Fruit fly (Drosophila melanogaster) whole organism, embryonic: Measurements from ENCODE around the gene frm.

ENCODE experiments used
- Abd-B ChIP-seq: fragments of 200-800 bp; sonication (Bioruptor generic); optimal IDR thresholded peaks from 2 replicates; lab custom pipeline; 2018; ENCODE audit warnings: missing biosample characterization, mild to moderate bottlenecking, missing genetic modification characterization, moderate library complexity
- Atf3 ChIP-seq: fragments of 200-800 bp; sonication (Bioruptor generic); optimal IDR thresholded peaks from 3 replicates; lab custom pipeline; 2016; ENCODE audit warnings: missing biosample characterization, missing genetic modification characterization
- Atf6 ChIP-seq: fragments of 200-800 bp; sonication (Bioruptor generic); IDR thresholded peaks from 2 replicates; pipeline ENCODE4 v1.3.6; 2022; ENCODE audit warnings: missing biosample characterization, missing genetic modification characterization
- Awh ChIP-seq: fragments of 200-800 bp; sonication (Bioruptor generic); IDR thresholded peaks from 2 replicates; pipeline ENCODE4, ENCODE4 v1.3.6; 2022; ENCODE audit warnings: missing biosample characterization, missing genetic modification characterization
- B-H2 ChIP-seq: fragments of 200-800 bp; sonication (Bioruptor generic); optimal IDR thresholded peaks from 2 replicates; lab custom pipeline; 2018; ENCODE audit warnings: missing biosample characterization, mild to moderate bottlenecking, missing genetic modification characterization
- Bdp1 ChIP-seq: fragments of 200-800 bp; sonication (Bioruptor generic); optimal IDR thresholded peaks from 3 replicates; lab custom pipeline; 2016; ENCODE audit warnings: missing biosample characterization, missing genetic modification characterization
- CG10274 ChIP-seq: fragments of 200-800 bp; sonication (Bioruptor generic); optimal IDR thresholded peaks from 3 replicates; lab custom pipeline; 2017; ENCODE audit warnings: missing biosample characterization, mild to moderate bottlenecking, missing genetic modification characterization
- CG10959 ChIP-seq: fragments of 200-800 bp; sonication (Bioruptor generic); IDR thresholded peaks from 2 replicates; pipeline ENCODE4 v1.3.6; 2022; ENCODE audit warnings: missing biosample characterization, missing genetic modification characterization
- CG12942 ChIP-seq: fragments of 200-800 bp; sonication (Bioruptor generic); optimal IDR thresholded peaks from 3 replicates; lab custom pipeline; 2016; ENCODE audit warnings: missing biosample characterization, missing genetic modification characterization
- CG14014 ChIP-seq: fragments of 200-800 bp; sonication (Bioruptor generic); IDR thresholded peaks from 2 replicates; pipeline ENCODE4 v1.3.6; 2022; ENCODE audit warnings: missing biosample characterization, missing genetic modification characterization
- CG1603 ChIP-seq: fragments of 200-800 bp; sonication (Bioruptor generic); optimal IDR thresholded peaks from 2 replicates; lab custom pipeline; 2019; ENCODE audit warnings: missing biosample characterization, mild to moderate bottlenecking, missing genetic modification characterization, moderate library complexity
- CG17802 ChIP-seq: fragments of 200-800 bp; sonication (Bioruptor generic); optimal IDR thresholded peaks from 2 replicates; lab custom pipeline; 2018; ENCODE audit warnings: missing biosample characterization, mild to moderate bottlenecking, missing genetic modification characterization, moderate library complexity
- CG2129 ChIP-seq: fragments of 200-800 bp; sonication (Bioruptor generic); IDR thresholded peaks from 2 replicates; pipeline ENCODE4 v1.3.6; 2022; ENCODE audit warnings: missing biosample characterization, missing genetic modification characterization; ENCODE audit not compliant: partially characterized antibody
- CG2678 ChIP-seq: fragments of 200-800 bp; sonication (Bioruptor generic); optimal IDR thresholded peaks from 3 replicates; lab custom pipeline; 2019; ENCODE audit warnings: missing biosample characterization, mild to moderate bottlenecking, missing genetic modification characterization, moderate library complexity
- CG3065 ChIP-seq: fragments of 200-800 bp; sonication (Bioruptor generic); optimal IDR thresholded peaks from 2 replicates; lab custom pipeline; 2016; ENCODE audit warnings: missing biosample characterization, missing genetic modification characterization
- CG3838 ChIP-seq: fragments of 200-800 bp; sonication (Bioruptor generic); optimal IDR thresholded peaks from 3 replicates; lab custom pipeline; 2016; ENCODE audit warnings: missing biosample characterization, missing genetic modification characterization
- CG3847 ChIP-seq: fragments of 200-800 bp; sonication (Bioruptor generic); IDR thresholded peaks from 2 replicates; pipeline ENCODE4 v1.3.6; 2022; ENCODE audit warnings: missing biosample characterization, missing genetic modification characterization
- CG6175 ChIP-seq: fragments of 200-800 bp; sonication (Bioruptor generic); IDR thresholded peaks from 3 replicates; pipeline ENCODE4 v1.3.6; 2022; ENCODE audit warnings: missing biosample characterization, missing genetic modification characterization
- CG6683 ChIP-seq: fragments of 200-800 bp; sonication (Bioruptor generic); optimal IDR thresholded peaks from 2 replicates; lab custom pipeline; 2017; ENCODE audit warnings: missing biosample characterization, mild to moderate bottlenecking, missing genetic modification characterization, missing genetic modification reagents
- CG6813 ChIP-seq: fragments of 200-800 bp; sonication (Bioruptor generic); optimal IDR thresholded peaks from 2 replicates; lab custom pipeline; 2017; ENCODE audit warnings: missing biosample characterization, missing genetic modification characterization, mild to moderate bottlenecking, moderate library complexity, missing genetic modification reagents
- CG8388 ChIP-seq: fragments of 200-800 bp; sonication (Bioruptor generic); optimal IDR thresholded peaks from 2 replicates; lab custom pipeline; 2019; ENCODE audit warnings: missing biosample characterization, mild to moderate bottlenecking, missing genetic modification characterization, moderate library complexity
- CG8924 ChIP-seq: fragments of 200-800 bp; optimal IDR thresholded peaks from 3 replicates; lab custom pipeline; 2019; ENCODE audit warnings: missing biosample characterization, mild to moderate bottlenecking, missing genetic modification characterization, moderate library complexity
- CkIIα-i1 ChIP-seq: fragments of 200-800 bp; sonication (Bioruptor generic); IDR thresholded peaks from 2 replicates; pipeline ENCODE4 v1.3.6; 2022; ENCODE audit warnings: missing biosample characterization, missing genetic modification characterization
- D19B ChIP-seq: fragments of 200-800 bp; sonication (Bioruptor generic); optimal IDR thresholded peaks from 2 replicates; lab custom pipeline; 2017; ENCODE audit warnings: missing biosample characterization, mild to moderate bottlenecking, missing genetic modification characterization
- Elba2 ChIP-seq: fragments of 200-800 bp; sonication (Bioruptor generic); optimal IDR thresholded peaks from 3 replicates; lab custom pipeline; 2016; ENCODE audit warnings: missing biosample characterization, missing genetic modification characterization
- Fer1 ChIP-seq: fragments of 200-800 bp; sonication (Bioruptor generic); optimal IDR thresholded peaks from 2 replicates; lab custom pipeline; 2017; ENCODE audit warnings: missing biosample characterization, mild to moderate bottlenecking, missing genetic modification characterization
- Hr51 ChIP-seq, 2 experiments: fragments of 200-800 bp; sonication (Bioruptor generic); optimal IDR thresholded peaks; 2 replicates in 1 of 2; 3 replicates in 1 of 2; lab custom pipeline; 2016 to 2018; ENCODE audit warnings: missing biosample characterization in 2 of 2, missing genetic modification characterization in 2 of 2, mild to moderate bottlenecking in 1 of 2, moderate library complexity in 1 of 2
- Sox102F ChIP-seq: fragments of 200-800 bp; sonication (Bioruptor generic); optimal IDR thresholded peaks from 2 replicates; lab custom pipeline; 2018; ENCODE audit warnings: missing biosample characterization, mild to moderate bottlenecking, missing genetic modification characterization, moderate library complexity
- cato ChIP-seq: fragments of 200-800 bp; sonication (Bioruptor generic); optimal IDR thresholded peaks from 2 replicates; lab custom pipeline; 2016; ENCODE audit warnings: missing biosample characterization, missing genetic modification characterization, borderline replicate concordance
- caup ChIP-seq: fragments of 200-800 bp; sonication (Bioruptor generic); optimal IDR thresholded peaks from 3 replicates; lab custom pipeline; 2017; ENCODE audit warnings: missing biosample characterization, mild to moderate bottlenecking, missing genetic modification characterization, moderate library complexity; ENCODE audit not compliant: severe bottlenecking
- corto ChIP-seq: fragments of 200-800 bp; sonication (Bioruptor generic); optimal IDR thresholded peaks from 2 replicates; lab custom pipeline; 2016; ENCODE audit warnings: missing biosample characterization, mild to moderate bottlenecking, missing genetic modification characterization, moderate library complexity
- danr ChIP-seq: fragments of 200-800 bp; sonication (Bioruptor generic); IDR thresholded peaks from 2 replicates; pipeline ENCODE4 v1.3.6; 2022; ENCODE audit warnings: missing biosample characterization, missing genetic modification characterization
- dpn ChIP-seq, 2 experiments: fragments of 200-800 bp; sonication (Bioruptor generic); optimal IDR thresholded peaks; 3 replicates each; lab custom pipeline; 2016; ENCODE audit warnings: missing biosample characterization in 2 of 2, missing genetic modification characterization in 2 of 2
- esg ChIP-seq: fragments of 200-800 bp; sonication (Bioruptor generic); conservative IDR thresholded peaks from 2 replicates; pipeline ENCODE4 v1.3.6; 2022; ENCODE audit warnings: missing biosample characterization, missing genetic modification characterization
- fd102C ChIP-seq: fragments of 200-800 bp; sonication (Bioruptor generic); optimal IDR thresholded peaks from 2 replicates; lab custom pipeline; 2018; ENCODE audit warnings: missing biosample characterization, mild to moderate bottlenecking, missing genetic modification characterization, moderate library complexity
- gce ChIP-seq: fragments of 200-800 bp; sonication (Bioruptor generic); IDR thresholded peaks from 3 replicates; pipeline ENCODE4 v1.3.6; 2022; ENCODE audit warnings: missing biosample characterization, missing genetic modification characterization
- hbn ChIP-seq: fragments of 200-800 bp; sonication (Bioruptor generic); IDR thresholded peaks from 2 replicates; pipeline ENCODE4 v1.3.6; 2022; ENCODE audit warnings: missing biosample characterization, missing genetic modification characterization; ENCODE audit not compliant: partially characterized antibody
- jing ChIP-seq: fragments of 200-800 bp; sonication (Bioruptor generic); optimal IDR thresholded peaks from 2 replicates; lab custom pipeline; 2018; ENCODE audit warnings: missing biosample characterization, mild to moderate bottlenecking, missing genetic modification characterization
- lbe ChIP-seq: fragments of 200-800 bp; sonication (Bioruptor generic); optimal IDR thresholded peaks from 2 replicates; lab custom pipeline; 2016; ENCODE audit warnings: missing biosample characterization, mild to moderate bottlenecking, missing genetic modification characterization
- odd ChIP-seq: fragments of 200-800 bp; sonication (Bioruptor generic); optimal IDR thresholded peaks from 2 replicates; lab custom pipeline; 2017; ENCODE audit warnings: missing biosample characterization, mild to moderate bottlenecking, missing genetic modification characterization
- onecut ChIP-seq: fragments of 200-800 bp; sonication (Bioruptor generic); IDR thresholded peaks from 2 replicates; pipeline ENCODE4 v1.3.6; 2022; ENCODE audit warnings: missing biosample characterization, missing genetic modification characterization
- sisA ChIP-seq: fragments of 200-800 bp; sonication (Bioruptor generic); IDR thresholded peaks from 2 replicates; pipeline ENCODE4 v1.3.6; 2022; ENCODE audit warnings: missing biosample characterization, missing genetic modification characterization
- slbo ChIP-seq: fragments of 200-800 bp; sonication (Bioruptor generic); IDR thresholded peaks from 2 replicates; pipeline ENCODE4 v1.3.6; 2022; ENCODE audit warnings: missing biosample characterization, missing genetic modification characterization
- slp2 ChIP-seq: fragments of 200-800 bp; sonication (Bioruptor generic); optimal IDR thresholded peaks from 2 replicates; lab custom pipeline; 2016; ENCODE audit warnings: missing biosample characterization, missing genetic modification characterization
- so ChIP-seq: fragments of 200-800 bp; sonication (Bioruptor generic); IDR thresholded peaks from 3 replicates; pipeline ENCODE4 v1.3.6; 2022; ENCODE audit warnings: missing biosample characterization, missing genetic modification characterization
- ssp ChIP-seq: fragments of 200-800 bp; sonication (Bioruptor generic); IDR thresholded peaks from 2 replicates; pipeline ENCODE4 v1.3.6; 2022; ENCODE audit warnings: missing biosample characterization, missing genetic modification characterization
- trh ChIP-seq: fragments of 200-800 bp; sonication (Bioruptor generic); optimal IDR thresholded peaks from 2 replicates; lab custom pipeline; 2016; ENCODE audit warnings: missing biosample characterization, missing genetic modification characterization
- vnd ChIP-seq: fragments of 200-800 bp; sonication (Bioruptor generic); IDR thresholded peaks from 3 replicates; pipeline ENCODE4 v1.3.6; 2022; ENCODE audit warnings: missing biosample characterization, missing genetic modification characterization; ENCODE audit not compliant: partially characterized antibody
- wdn ChIP-seq: fragments of 200-800 bp; sonication (Bioruptor generic); IDR thresholded peaks from 2 replicates; pipeline ENCODE4 v1.3.6; 2022; ENCODE audit warnings: missing biosample characterization, missing genetic modification characterization
- zfh2 ChIP-seq: fragments of 200-800 bp; sonication (Bioruptor generic); optimal IDR thresholded peaks from 2 replicates; lab custom pipeline; 2016; ENCODE audit warnings: missing biosample characterization, missing genetic modification characterization

Gene frm

DNA sequence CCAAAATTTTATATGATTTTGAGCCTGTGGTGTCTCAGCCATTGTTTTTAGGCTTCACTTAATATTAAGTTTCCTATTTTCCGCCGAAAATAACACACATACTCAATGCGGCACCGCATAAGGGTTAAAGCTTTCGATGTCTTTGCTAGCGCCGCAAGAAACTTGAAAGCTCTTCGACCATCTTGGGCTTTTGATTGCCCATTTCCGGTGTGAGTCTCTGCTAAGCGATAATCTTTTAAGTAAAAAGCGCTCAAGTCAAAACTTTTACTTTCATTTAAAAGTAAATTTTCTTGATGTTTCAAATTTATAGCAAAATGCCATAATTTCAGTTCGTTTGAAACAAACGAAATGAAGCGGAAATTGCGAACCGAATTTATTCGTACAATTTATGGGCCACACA lies 39.0 kb downstream of the frm start (continued):
- TF ChIP-seq Fer1 (GFP tag; lab: Kevin White, UChicago) = peak; percentile 96
- peak; percentile 69 for TF ChIP-seq Awh
- peak; percentile 71 for TF ChIP-seq jing (GFP tag; lab: Kevin White, UChicago)
- TF ChIP-seq CG6813 (GFP tag; lab: Kevin White, UChicago) = peak; percentile 94
- TF ChIP-seq Atf6 (GFP tag; lab: Robert Waterston, UW) = peak; percentile 79
- no peak for TF ChIP-seq sisA (GFP tag; lab: Robert Waterston, UW)
- peak; percentile 97 for TF ChIP-seq B-H2
- TF ChIP-seq fd102C (GFP tag; lab: Kevin White, UChicago) = no peak
- peak; percentile 79 for TF ChIP-seq slp2 (GFP tag; lab: Kevin White, UChicago)
- TF ChIP-seq CG8388 (GFP tag; lab: Kevin White, UChicago) = peak; percentile 82
- TF ChIP-seq dpn (GFP tag; optimal IDR thresholded peaks at IDR 0.05; lab: Kevin White, UChicago) = peak; percentile 65 to 91
- peak; percentile 82 for TF ChIP-seq cato (GFP tag; lab: Kevin White, UChicago)
- peak; percentile 63 for TF ChIP-seq lbe (GFP tag; lab: Kevin White, UChicago)
- peak; percentile 81 for TF ChIP-seq CG10274
- peak; percentile 76 for TF ChIP-seq zfh2 (GFP tag; lab: Kevin White, UChicago)
- TF ChIP-seq gce = peak; percentile 85; the same call in 2 of the 3 replicates
- TF ChIP-seq Elba2 (GFP tag; lab: Kevin White, UChicago) = no peak
- TF ChIP-seq Atf3 = peak; percentile 69
- peak; percentile 68 for TF ChIP-seq CG12942 (GFP tag; lab: Kevin White, UChicago)
- TF ChIP-seq CG2129 (GFP tag; lab: Robert Waterston, UW) = no peak
- peak; percentile 82 for TF ChIP-seq CG3847
- TF ChIP-seq caup (GFP tag; lab: Kevin White, UChicago) = peak; percentile 97
- peak; percentile 79 for TF ChIP-seq CG14014
- peak; percentile 69 for TF ChIP-seq Abd-B
- TF ChIP-seq vnd (GFP tag; lab: Robert Waterston, UW) = no peak
- peak; percentile 56 for TF ChIP-seq wdn
- TF ChIP-seq ssp (GFP tag; lab: Robert Waterston, UW) = no peak
- TF ChIP-seq hbn = no peak; the same call in 1 of the 2 replicates
- peak; percentile 90 for TF ChIP-seq CG6683 (GFP tag; lab: Kevin White, UChicago)
- peak; percentile 77 for TF ChIP-seq D19B (GFP tag; lab: Kevin White, UChicago)
- TF ChIP-seq danr (GFP tag; lab: Robert Waterston, UW) = no peak; the same call in 1 of the 2 replicates
- TF ChIP-seq CG17802 (tag; lab: Kevin White, UChicago) = peak; percentile 87
- peak; percentile 75 for TF ChIP-seq CG2678 (tag; lab: Kevin White, UChicago)
- peak; percentile 81 for TF ChIP-seq trh (GFP tag; lab: Kevin White, UChicago)
- TF ChIP-seq onecut (GFP tag; lab: Robert Waterston, UW) = peak; percentile 81; the same call in 1 of the 2 replicates
- peak; percentile 82 for TF ChIP-seq slbo (GFP tag; lab: Robert Waterston, UW)
- TF ChIP-seq corto (GFP tag; lab: Kevin White, UChicago) = no peak
- no peak for TF ChIP-seq CkIIα-i1 (GFP tag; lab: Robert Waterston, UW)
- peak; percentile 93 for TF ChIP-seq odd (GFP tag; lab: Kevin White, UChicago)
- peak; percentile 81 for TF ChIP-seq so (GFP tag; lab: Robert Waterston, UW)
- TF ChIP-seq CG10959 (GFP tag; lab: Robert Waterston, UW) = peak; percentile 40; the same call in 1 of the 2 replicates
- TF ChIP-seq CG3838 (GFP tag; lab: Kevin White, UChicago) = peak; percentile 84
- peak; percentile 81 to 87 for TF ChIP-seq Hr51 (GFP tag; optimal IDR thresholded peaks at IDR 0.05; lab: Kevin White, UChicago)
- TF ChIP-seq CG6175 (GFP tag; lab: Robert Waterston, UW) = peak; percentile 83; the same call in 2 of the 3 replicates
- peak; percentile 82 for TF ChIP-seq Bdp1 (GFP tag; lab: Kevin White, UChicago)
- peak; percentile 89 for TF ChIP-seq CG3065 (GFP tag; lab: Kevin White, UChicago)
- 0 out of 2 replicates have a peak, but pooled peaks have one; percentile 7 for TF ChIP-seq esg
- TF ChIP-seq CG1603 (tag; lab: Kevin White, UChicago) = peak; percentile 96
- peak; percentile 70 for TF ChIP-seq Sox102F (GFP tag; lab: Kevin White, UChicago)
- TF ChIP-seq CG8924 (tag; lab: Kevin White, UChicago) = no peak
